In genomic region chr3R:8642376-8642966, dm6 we compare ENCODE assay signal across 2 fruit fly cellular contexts.
TF ChIP-seq lines count a peak whose summit lies in the region.

No protein-coding gene starts in this region.

TF ChIP-seq in whole organism, embryonic, 481 proteins besides CTCF, POLR2A, EP300 and RAD21 (continued from another document and continues in another):
- no peak for TF ChIP-seq Gug (GFP tag; IDR thresholded peaks at IDR 0.05; lab: Robert Waterston, UW)
- TF ChIP-seq CG3163 (GFP tag; optimal IDR thresholded peaks at IDR 0.05; lab: Kevin White, UChicago), result no peak
- TF ChIP-seq pzg (GFP tag; optimal IDR thresholded peaks at IDR 0.05; lab: Kevin White, UChicago), result no peak
- peak; percentile 52; the same call in 1 of the 4 replicates for TF ChIP-seq Dll (GFP tag; IDR thresholded peaks at IDR 0.05; lab: Robert Waterston, UW; ENCODE audit: partially characterized antibody)
- TF ChIP-seq amos (GFP tag; IDR thresholded peaks at IDR 0.05; lab: Robert Waterston, UW; ENCODE audit: partially characterized antibody), result peak; percentile 73
- TF ChIP-seq ham (GFP tag; IDR thresholded peaks at IDR 0.05; lab: Robert Waterston, UW), result no peak
- no peak for TF ChIP-seq Hr51 (GFP tag; optimal IDR thresholded peaks at IDR 0.05; lab: Kevin White, UChicago)
- TF ChIP-seq jumu (GFP tag; optimal IDR thresholded peaks at IDR 0.05; lab: Kevin White, UChicago), result no peak
- TF ChIP-seq vnd (GFP tag; IDR thresholded peaks at IDR 0.05; lab: Robert Waterston, UW; ENCODE audit: partially characterized antibody), result peak; percentile 31; the same call in 1 of the 3 replicates
- TF ChIP-seq chn (GFP tag; optimal IDR thresholded peaks at IDR 0.05; lab: Kevin White, UChicago), result no peak
- TF ChIP-seq az2 (GFP tag; optimal IDR thresholded peaks at IDR 0.05; lab: Kevin White, UChicago), result no peak
- TF ChIP-seq CG10267 (tag; optimal IDR thresholded peaks at IDR 0.05; lab: Kevin White, UChicago), result no peak
- TF ChIP-seq Doc3 (GFP tag; IDR thresholded peaks at IDR 0.05; lab: Robert Waterston, UW; ENCODE audit: partially characterized antibody), result no peak
- TF ChIP-seq CG34224 (GFP tag; IDR thresholded peaks at IDR 0.05; lab: Robert Waterston, UW; ENCODE audit: partially characterized antibody), result peak; percentile 63; the same call in 2 of the 3 replicates
- peak; percentile 15 for TF ChIP-seq corto (GFP tag; optimal IDR thresholded peaks at IDR 0.05; lab: Kevin White, UChicago)
- peak; percentile 62 for TF ChIP-seq sens (GFP tag; lab: Kevin White, UChicago)
- TF ChIP-seq lola (GFP tag; optimal IDR thresholded peaks at IDR 0.05; lab: Kevin White, UChicago), result no peak
- TF ChIP-seq jigr1 (GFP tag; IDR thresholded peaks at IDR 0.05; lab: Robert Waterston, UW), result no peak
- TF ChIP-seq NK7.1 (GFP tag; optimal IDR thresholded peaks at IDR 0.05; lab: Kevin White, UChicago), result no peak
- peak; percentile 58 for TF ChIP-seq HLH4C (GFP tag; IDR thresholded peaks at IDR 0.05; lab: Robert Waterston, UW; ENCODE audit: partially characterized antibody)
- peak; percentile 49; the same call in 2 of the 3 replicates for TF ChIP-seq knrl (GFP tag; IDR thresholded peaks at IDR 0.05; lab: Robert Waterston, UW; ENCODE audit: partially characterized antibody)
- no peak for TF ChIP-seq CG11398 (GFP tag; optimal IDR thresholded peaks at IDR 0.05; lab: Kevin White, UChicago)
- no peak for TF ChIP-seq gsb (GFP tag; IDR thresholded peaks at IDR 0.05; lab: Robert Waterston, UW)
- no peak for TF ChIP-seq CG6272 (GFP tag; IDR thresholded peaks at IDR 0.05; lab: Robert Waterston, UW)
- no peak for TF ChIP-seq CG11247 (GFP tag; IDR thresholded peaks at IDR 0.05; lab: Robert Waterston, UW)
- TF ChIP-seq Xrp1 (GFP tag; IDR thresholded peaks at IDR 0.05; lab: Robert Waterston, UW), result 0 out of 2 replicates have a peak, but pooled peaks have one; percentile 11
- TF ChIP-seq Bdp1 (GFP tag; optimal IDR thresholded peaks at IDR 0.05; lab: Kevin White, UChicago), result peak; percentile 98
- no peak for TF ChIP-seq pnt (GFP tag; optimal IDR thresholded peaks at IDR 0.05; lab: Kevin White, UChicago)
- TF ChIP-seq CG8359 (GFP tag; optimal IDR thresholded peaks at IDR 0.05; lab: Kevin White, UChicago; ENCODE audit: borderline replicate concordance), result no peak
- TF ChIP-seq sqz (GFP tag; optimal IDR thresholded peaks at IDR 0.05; lab: Kevin White, UChicago), result no peak
- TF ChIP-seq ro (GFP tag; IDR thresholded peaks at IDR 0.05; lab: Robert Waterston, UW), result no peak
- TF ChIP-seq pb (GFP tag; optimal IDR thresholded peaks at IDR 0.05; lab: Kevin White, UChicago), result no peak
- TF ChIP-seq ERR (GFP tag; optimal IDR thresholded peaks at IDR 0.05; lab: Kevin White, UChicago), result no peak
- TF ChIP-seq pho (GFP tag; optimal IDR thresholded peaks at IDR 0.05; lab: Kevin White, UChicago), result no peak
- TF ChIP-seq CG11696 (GFP tag; IDR thresholded peaks at IDR 0.05; lab: Robert Waterston, UW), result no peak
- no peak for TF ChIP-seq CG12104 (GFP tag; optimal IDR thresholded peaks at IDR 0.05; lab: Kevin White, UChicago)
- TF ChIP-seq CG12236 (GFP tag; optimal IDR thresholded peaks at IDR 0.05; lab: Kevin White, UChicago), result no peak
- TF ChIP-seq ken (GFP tag; IDR thresholded peaks at IDR 0.05; lab: Robert Waterston, UW), result no peak
- TF ChIP-seq CG11504 (tag; optimal IDR thresholded peaks at IDR 0.05; lab: Kevin White, UChicago), result peak; percentile 13
- peak; percentile 76 for TF ChIP-seq crol (GFP tag; IDR thresholded peaks at IDR 0.05; lab: Robert Waterston, UW)
- TF ChIP-seq CG4424 (GFP tag; optimal IDR thresholded peaks at IDR 0.05; lab: Kevin White, UChicago), result no peak
- no peak for TF ChIP-seq ssp (GFP tag; IDR thresholded peaks at IDR 0.05; lab: Robert Waterston, UW)
- TF ChIP-seq CG10543 (GFP tag; optimal IDR thresholded peaks at IDR 0.05; lab: Kevin White, UChicago), result no peak
- no peak for TF ChIP-seq Side (GFP tag; optimal IDR thresholded peaks at IDR 0.05; lab: Kevin White, UChicago)
- TF ChIP-seq p53 (GFP tag; optimal IDR thresholded peaks at IDR 0.05; lab: Kevin White, UChicago), result no peak
- TF ChIP-seq insv (GFP tag; optimal IDR thresholded peaks at IDR 0.05; lab: Kevin White, UChicago), result no peak
- TF ChIP-seq gce (GFP tag; IDR thresholded peaks at IDR 0.05; lab: Robert Waterston, UW), result no peak
- TF ChIP-seq CG6254 (GFP tag; optimal IDR thresholded peaks at IDR 0.05; lab: Kevin White, UChicago), result no peak
- no peak for TF ChIP-seq CG3407 (GFP tag; optimal IDR thresholded peaks at IDR 0.05; lab: Kevin White, UChicago)
- peak; percentile 22; the same call in 1 of the 2 replicates for TF ChIP-seq CG13287 (GFP tag; IDR thresholded peaks at IDR 0.05; lab: Robert Waterston, UW; ENCODE audit: partially characterized antibody)
- no peak for TF ChIP-seq Camta (GFP tag; optimal IDR thresholded peaks at IDR 0.05; lab: Kevin White, UChicago)
- no peak for TF ChIP-seq CG6689 (GFP tag; IDR thresholded peaks at IDR 0.05; lab: Robert Waterston, UW)
- no peak for TF ChIP-seq CG15479 (GFP tag; optimal IDR thresholded peaks at IDR 0.05; lab: Kevin White, UChicago)
- no peak for TF ChIP-seq Hand (GFP tag; optimal IDR thresholded peaks at IDR 0.05; lab: Kevin White, UChicago)
- TF ChIP-seq BEAF-32 (GFP tag; optimal IDR thresholded peaks at IDR 0.05; lab: Kevin White, UChicago), result no peak
- TF ChIP-seq CG6654 (GFP tag; optimal IDR thresholded peaks at IDR 0.05; lab: Kevin White, UChicago), result no peak
- TF ChIP-seq Hmr (GFP tag; optimal IDR thresholded peaks at IDR 0.05; lab: Kevin White, UChicago), result no peak
- no peak for TF ChIP-seq CG12769 (tag; optimal IDR thresholded peaks at IDR 0.05; lab: Kevin White, UChicago)
- no peak for TF ChIP-seq CG10366 (GFP tag; IDR thresholded peaks at IDR 0.05; lab: Robert Waterston, UW)
- TF ChIP-seq sug (tag; optimal IDR thresholded peaks at IDR 0.05; lab: Kevin White, UChicago), result peak; percentile 97
- TF ChIP-seq sd (tag; optimal IDR thresholded peaks at IDR 0.05; lab: Kevin White, UChicago), result no peak
- peak; percentile 72 for TF ChIP-seq hb (GFP tag; IDR thresholded peaks at IDR 0.05; lab: Robert Waterston, UW; ENCODE audit: partially characterized antibody)
- no peak for TF ChIP-seq btn (GFP tag; optimal IDR thresholded peaks at IDR 0.05; lab: Kevin White, UChicago)
- TF ChIP-seq crp (GFP tag; optimal IDR thresholded peaks at IDR 0.05; lab: Kevin White, UChicago), result no peak
- no peak for TF ChIP-seq CG16863 (GFP tag; optimal IDR thresholded peaks at IDR 0.05; lab: Kevin White, UChicago)
- peak; percentile 68 for TF ChIP-seq CG16813 (GFP tag; IDR thresholded peaks at IDR 0.05; lab: Robert Waterston, UW; ENCODE audit: partially characterized antibody)

TF ChIP-seq in whole organism, prepupa, 60 proteins besides CTCF, POLR2A, EP300 and RAD21 (continued from another document):
- TF ChIP-seq CG11762 (GFP tag; optimal IDR thresholded peaks at IDR 0.05; lab: Kevin White, UChicago; ENCODE audit: insufficient read depth), result no peak
- TF ChIP-seq lz (GFP tag; optimal IDR thresholded peaks at IDR 0.05; lab: Kevin White, UChicago), result no peak
- no peak for TF ChIP-seq net (GFP tag; optimal IDR thresholded peaks at IDR 0.05; lab: Kevin White, UChicago)
- no peak for TF ChIP-seq CG6808 (GFP tag; optimal IDR thresholded peaks at IDR 0.05; lab: Kevin White, UChicago)
- TF ChIP-seq CG3919 (GFP tag; optimal IDR thresholded peaks at IDR 0.05; lab: Kevin White, UChicago), result no peak
- no peak for TF ChIP-seq CG8319 (GFP tag; optimal IDR thresholded peaks at IDR 0.05; lab: Kevin White, UChicago)
- TF ChIP-seq Hr4 (GFP tag; optimal IDR thresholded peaks at IDR 0.05; lab: Kevin White, UChicago), result no peak
- no peak for TF ChIP-seq salr (GFP tag; optimal IDR thresholded peaks at IDR 0.05; lab: Kevin White, UChicago)
